Worm (Caenorhabditis elegans): ENCODE measurements around the gene msp-19.
"Not testable (repeated sequence)": the region's sequence is repeated elsewhere in the genome, so short reads cannot be mapped to it uniquely, and the experiment has no call there.

Gene msp-19

ce11 chrIV:5273385-5273784 lies 13.0 kb downstream of the msp-19 start:
- no peak for TF ChIP-seq unc-62 (GFP tag; optimal IDR thresholded peaks at IDR 0.05)

ce11 chrIV:5274123-5274581 lies 13.8 kb downstream of the msp-19 start, which contains the start of gene slfl-4:
TSS of gene slfl-4 (plus strand) at chrIV:5274531.
- TF ChIP-seq unc-62 (GFP tag; optimal IDR thresholded peaks at IDR 0.05), result no peak

- TF ChIP-seq unc-62 (GFP tag; optimal IDR thresholded peaks at IDR 0.05), result no peak
Measured at ce11 chrIV:5277752-5278151, 17.4 kb downstream of the msp-19 start, which contains the start of gene F36H12.17. TSS of gene F36H12.17 (minus strand) at chrIV:5277852.

ce11 chrIV:5281457-5281856 lies 21.1 kb downstream of the msp-19 start:
- TF ChIP-seq unc-62 (GFP tag; optimal IDR thresholded peaks at IDR 0.05), result no peak

ce11 chrIV:5287190-5287589 lies 26.8 kb downstream of the msp-19 start:
- TF ChIP-seq unc-62 (GFP tag; optimal IDR thresholded peaks at IDR 0.05), result no peak

- no peak for TF ChIP-seq unc-62 (GFP tag; optimal IDR thresholded peaks at IDR 0.05)
Measured at ce11 chrIV:5288932-5289331, 28.5 kb downstream of the msp-19 start.

- TF ChIP-seq unc-62 (GFP tag; optimal IDR thresholded peaks at IDR 0.05), result no peak
Measured at ce11 chrIV:5290547-5290946, 30.2 kb downstream of the msp-19 start, which contains the start of gene nlp-47. TSS of gene nlp-47 (plus strand) at chrIV:5290847.

ce11 chrIV:5291207-5291606 lies 30.8 kb downstream of the msp-19 start:
- no peak for TF ChIP-seq unc-62 (GFP tag; optimal IDR thresholded peaks at IDR 0.05)

- TF ChIP-seq unc-62 (GFP tag; optimal IDR thresholded peaks at IDR 0.05), result no peak
Measured at ce11 chrIV:5294467-5294866, 34.1 kb downstream of the msp-19 start.

- not testable (repeated sequence) for TF ChIP-seq unc-62 (GFP tag; optimal IDR thresholded peaks at IDR 0.05)
Measured at ce11 chrIV:5295240-5295639, 34.9 kb downstream of the msp-19 start, which contains the start of gene msp-51. TSS of gene msp-51 (minus strand) at chrIV:5295340.

ce11 chrIV:5297436-5298012 lies 37.1 kb downstream of the msp-19 start, which contains the start of the genes ZK354.6 and msp-113:
TSS of gene ZK354.6 (minus strand) at chrIV:5297536.
TSS of gene msp-113 (plus strand) at chrIV:5297962.
- TF ChIP-seq unc-62 (GFP tag; optimal IDR thresholded peaks at IDR 0.05), result no peak

- no peak for TF ChIP-seq unc-62 (GFP tag; optimal IDR thresholded peaks at IDR 0.05)
Measured at ce11 chrIV:5303030-5303429, 42.6 kb downstream of the msp-19 start, which contains the start of gene ZK354.7. TSS of gene ZK354.7 (minus strand) at chrIV:5303130.

- TF ChIP-seq unc-62 (GFP tag; optimal IDR thresholded peaks at IDR 0.05), result no peak
Measured at ce11 chrIV:5306040-5306439, 45.7 kb downstream of the msp-19 start, which contains the start of gene ZK354.8. TSS of gene ZK354.8 (minus strand) at chrIV:5306140.

ce11 chrIV:5308046-5308643 lies 47.8 kb downstream of the msp-19 start, which contains the start of the genes ZK354.9 and msp-58:
TSS of gene ZK354.9 (minus strand) at chrIV:5308146.
TSS of gene msp-58 (plus strand) at chrIV:5308593.
- not testable (repeated sequence) for TF ChIP-seq unc-62 (GFP tag; optimal IDR thresholded peaks at IDR 0.05)

ce11 chrIV:5309742-5310141 lies 49.4 kb downstream of the msp-19 start, which contains the start of gene ZK354.3:
TSS of gene ZK354.3 (plus strand) at chrIV:5310042.
- TF ChIP-seq unc-62 (GFP tag; optimal IDR thresholded peaks at IDR 0.05), result no peak

Data from whole organism, dauer.